Worm (Caenorhabditis elegans) whole organism, L4 larva: ENCODE measurements around the gene T05A7.1.
A peak's percentile ranks its signal among the peaks of the same experiment; 100 is the strongest.
"Not testable (repeated sequence)": the region's sequence is repeated elsewhere in the genome, so short reads cannot be mapped to it uniquely, and the experiment has no call there.

Experiments used
- D1046.2 ChIP-seq: fragments of 200-800 bp; sonication (Bioruptor generic); IDR thresholded peaks from 2 replicates; pipeline ENCODE4 v1.3.6; 2022; ENCODE audit warnings: missing genetic modification characterization, missing compliant biosample characterization
- F26F4.8 ChIP-seq: fragments of 200-800 bp; sonication (Bioruptor generic); conservative IDR thresholded peaks from 2 replicates; pipeline ENCODE4 v1.3.6; 2022; ENCODE audit warnings: missing genetic modification characterization, missing compliant biosample characterization
- F37D6.2 ChIP-seq: sonication (generic microtip); optimal IDR thresholded peaks from 2 replicates; lab custom pipeline; 2016; ENCODE audit warnings: mild to moderate bottlenecking, missing genetic modification characterization, missing compliant biosample characterization
- F49E8.2 ChIP-seq: sonication (generic microtip); optimal IDR thresholded peaks from 2 replicates; lab custom pipeline; 2016; ENCODE audit warnings: missing compliant biosample characterization, mild to moderate bottlenecking, missing genetic modification characterization, borderline replicate concordance
- T26A8.4 ChIP-seq: fragments of 200-800 bp; sonication (Bioruptor generic); IDR thresholded peaks from 2 replicates; pipeline ENCODE4 v1.3.6; 2022; ENCODE audit warnings: missing genetic modification characterization, missing compliant biosample characterization
- Y48G9A.11 ChIP-seq: fragments of 200-800 bp; sonication (Bioruptor generic); IDR thresholded peaks from 2 replicates; pipeline ENCODE4 v1.3.6; 2022; ENCODE audit warnings: missing genetic modification reagents, missing genetic modification characterization, missing compliant biosample characterization
- Y75B8A.6 ChIP-seq: fragments of 200-800 bp; sonication (Bioruptor generic); IDR thresholded peaks from 2 replicates; pipeline ENCODE4 v1.3.6; 2022; ENCODE audit warnings: missing genetic modification reagents, missing genetic modification characterization, missing compliant biosample characterization
- ZK337.2 ChIP-seq: fragments of 200-800 bp; sonication (Bioruptor generic); IDR thresholded peaks from 2 replicates; pipeline ENCODE4 v1.3.6; 2022; ENCODE audit warnings: missing genetic modification reagents, missing genetic modification characterization, missing compliant biosample characterization
- arid-1 ChIP-seq: fragments of 200-800 bp; sonication (Bioruptor generic); conservative IDR thresholded peaks from 2 replicates; pipeline ENCODE4 v1.3.6; 2022; ENCODE audit warnings: missing genetic modification reagents, missing genetic modification characterization, missing compliant biosample characterization
- ceh-28 ChIP-seq: fragments of 150-350 bp; optimal IDR thresholded peaks from 2 replicates; lab custom pipeline; 2014; ENCODE audit warnings: missing biosample characterization, missing genetic modification reagents, missing genetic modification characterization
- ceh-32 ChIP-seq: sonication (generic microtip); optimal IDR thresholded peaks from 2 replicates; lab custom pipeline; 2016; ENCODE audit warnings: mild to moderate bottlenecking, missing genetic modification characterization, missing compliant biosample characterization; ENCODE audit not compliant: poor library complexity
- ceh-44 ChIP-seq: fragments of 200-800 bp; sonication (Bioruptor generic); IDR thresholded peaks from 2 replicates; pipeline ENCODE4 v1.3.6; 2022; ENCODE audit warnings: missing genetic modification reagents, missing genetic modification characterization, missing compliant biosample characterization
- cey-2 ChIP-seq: sonication (generic microtip); optimal IDR thresholded peaks from 3 replicates; lab custom pipeline; 2017; ENCODE audit warnings: missing genetic modification characterization, mild to moderate bottlenecking, missing compliant biosample characterization, antibody characterized with exemption, borderline replicate concordance; ENCODE audit not compliant: insufficient read depth
- ctbp-1 ChIP-seq: fragments of 200-800 bp; sonication (Bioruptor generic); IDR thresholded peaks from 2 replicates; pipeline ENCODE4 v1.3.6; 2022; ENCODE audit warnings: missing genetic modification reagents, missing genetic modification characterization, missing compliant biosample characterization
- dmd-6 ChIP-seq: fragments of 200-800 bp; sonication (Bioruptor generic); IDR thresholded peaks from 2 replicates; pipeline ENCODE4 v1.3.6; 2022; ENCODE audit warnings: missing genetic modification reagents, missing genetic modification characterization, missing compliant biosample characterization
- dmd-8 ChIP-seq: fragments of 200-800 bp; sonication (Bioruptor generic); IDR thresholded peaks from 2 replicates; pipeline ENCODE4 v1.3.6; 2022; ENCODE audit warnings: missing genetic modification characterization, missing compliant biosample characterization
- dmd-9 ChIP-seq: fragments of 200-800 bp; sonication (Bioruptor generic); IDR thresholded peaks from 2 replicates; pipeline ENCODE4 v1.3.6; 2022; ENCODE audit warnings: missing genetic modification reagents, missing genetic modification characterization, missing compliant biosample characterization
- dpl-1 ChIP-seq: fragments of 150-350 bp; optimal IDR thresholded peaks from 2 replicates; lab custom pipeline; 2014; ENCODE audit warnings: missing biosample characterization, missing genetic modification reagents, missing genetic modification characterization
- egl-27 ChIP-seq: sonication (generic microtip); optimal IDR thresholded peaks from 3 replicates; lab custom pipeline; 2017; ENCODE audit warnings: missing biosample characterization, missing genetic modification reagents, missing genetic modification characterization
- egl-43 ChIP-seq: fragments of 200-800 bp; sonication (Bioruptor generic); IDR thresholded peaks from 2 replicates; pipeline ENCODE4 v1.3.6; 2022; ENCODE audit warnings: missing genetic modification reagents, missing genetic modification characterization, missing compliant biosample characterization
- fkh-10 ChIP-seq: fragments of 150-350 bp; optimal IDR thresholded peaks from 2 replicates; lab custom pipeline; 2014; ENCODE audit warnings: missing biosample characterization, missing genetic modification reagents, missing genetic modification characterization
- hif-1 ChIP-seq, 2 experiments: sonication (generic microtip); optimal IDR thresholded peaks; 2 replicates each; lab custom pipeline; 2016 to 2017; ENCODE audit warnings: missing compliant biosample characterization in 2 of 2, missing genetic modification characterization in 2 of 2, missing genetic modification reagents in 2 of 2, missing genotype in 2 of 2, mild to moderate bottlenecking in 1 of 2
- hlh-30 ChIP-seq: sonication (generic microtip); optimal IDR thresholded peaks from 2 replicates; lab custom pipeline; 2017; ENCODE audit warnings: antibody characterized with exemption, mild to moderate bottlenecking, missing genetic modification characterization, missing compliant biosample characterization; ENCODE audit not compliant: insufficient read depth
- hmg-1.1 ChIP-seq: fragments of 200-800 bp; sonication (Bioruptor generic); IDR thresholded peaks from 2 replicates; pipeline ENCODE4 v1.3.6; 2022; ENCODE audit warnings: missing genetic modification reagents, missing genetic modification characterization, missing compliant biosample characterization
- lin-1 ChIP-seq: fragments of 200-800 bp; sonication (Bioruptor generic); IDR thresholded peaks from 2 replicates; pipeline ENCODE4 v1.3.6; 2022; ENCODE audit warnings: missing genetic modification reagents, missing genetic modification characterization, missing compliant biosample characterization
- lin-13 ChIP-seq: fragments of 150-350 bp; optimal IDR thresholded peaks from 2 replicates; lab custom pipeline; 2014; ENCODE audit warnings: missing biosample characterization, missing genetic modification reagents, missing genetic modification characterization
- lin-15B ChIP-seq: fragments of 150-350 bp; sonication (generic microtip); optimal IDR thresholded peaks from 3 replicates; lab custom pipeline; 2014; ENCODE audit warnings: missing biosample characterization, missing genetic modification characterization
- lin-29 ChIP-seq: fragments of 200-800 bp; sonication (Bioruptor generic); IDR thresholded peaks from 2 replicates; pipeline ENCODE4 v1.3.6; 2022; ENCODE audit warnings: missing genetic modification reagents, missing genetic modification characterization, missing compliant biosample characterization
- lin-38 ChIP-seq: fragments of 200-800 bp; sonication (Bioruptor generic); IDR thresholded peaks from 2 replicates; pipeline ENCODE4 v1.3.6; 2022; ENCODE audit warnings: missing genetic modification reagents, missing genetic modification characterization, missing compliant biosample characterization
- mdl-1 ChIP-seq, 2 experiments: fragments of 150-350 bp in 1 of 2; sonication (generic microtip) in 1 of 2; optimal IDR thresholded peaks; 2 replicates each; lab custom pipeline; 2014 to 2017; ENCODE audit warnings: missing biosample characterization in 2 of 2, missing genetic modification characterization in 2 of 2
- nhr-102 ChIP-seq: sonication (generic microtip); optimal IDR thresholded peaks from 2 replicates; lab custom pipeline; 2016; ENCODE audit warnings: mild to moderate bottlenecking, missing genetic modification characterization, moderate library complexity, missing compliant biosample characterization
- nhr-11 ChIP-seq: fragments of 150-350 bp; optimal IDR thresholded peaks from 2 replicates; lab custom pipeline; 2014; ENCODE audit warnings: missing biosample characterization, missing genetic modification characterization
- nhr-28 ChIP-seq: fragments of 150-350 bp; optimal IDR thresholded peaks from 2 replicates; lab custom pipeline; 2014; ENCODE audit warnings: missing biosample characterization, missing genetic modification characterization
- nhr-48 ChIP-seq: sonication (generic microtip); optimal IDR thresholded peaks from 2 replicates; lab custom pipeline; 2016; ENCODE audit warnings: mild to moderate bottlenecking, missing genetic modification characterization, missing compliant biosample characterization
- nhr-6 ChIP-seq: fragments of 150-350 bp; optimal IDR thresholded peaks from 2 replicates; lab custom pipeline; 2014; ENCODE audit warnings: missing biosample characterization, missing genetic modification characterization
- nhr-76 ChIP-seq: fragments of 150-350 bp; optimal IDR thresholded peaks from 2 replicates; lab custom pipeline; 2014; ENCODE audit warnings: missing biosample characterization, missing genetic modification characterization
- nhr-77 ChIP-seq: fragments of 150-350 bp; optimal IDR thresholded peaks from 2 replicates; lab custom pipeline; 2014; ENCODE audit warnings: missing biosample characterization, missing genetic modification characterization
- pha-4 ChIP-seq, 2 experiments: fragments of 150-350 bp in 1 of 2; fragments of 200-800 bp in 1 of 2; sonication (Bioruptor generic) in 1 of 2; IDR thresholded peaks in 1 of 2; optimal IDR thresholded peaks in 1 of 2; 2 replicates each; pipeline versions ENCODE4 v1.3.6 to Lab custom; 2014 to 2022; ENCODE audit warnings: missing genetic modification characterization in 2 of 2, missing genetic modification reagents in 2 of 2, missing biosample characterization in 1 of 2, missing compliant biosample characterization in 1 of 2
- php-3 ChIP-seq: fragments of 200-800 bp; sonication (Bioruptor generic); IDR thresholded peaks from 2 replicates; pipeline ENCODE4 v1.3.6; 2022; ENCODE audit warnings: missing genetic modification reagents, missing genetic modification characterization, missing compliant biosample characterization
- rbr-2 ChIP-seq: sonication (generic microtip); optimal IDR thresholded peaks from 2 replicates; lab custom pipeline; 2016; ENCODE audit warnings: missing genotype, missing genetic modification characterization, missing compliant biosample characterization
- set-16 ChIP-seq: fragments of 200-800 bp; sonication (Bioruptor generic); IDR thresholded peaks from 2 replicates; pipeline ENCODE4 v1.3.6; 2022; ENCODE audit warnings: missing genetic modification reagents, missing genetic modification characterization, missing compliant biosample characterization
- snpc-1.2 ChIP-seq: fragments of 200-800 bp; sonication (Bioruptor generic); IDR thresholded peaks from 2 replicates; pipeline ENCODE4 v1.3.6; 2022; ENCODE audit warnings: missing genetic modification reagents, missing genetic modification characterization, missing compliant biosample characterization
- tag-97 ChIP-seq: fragments of 200-800 bp; sonication (Bioruptor generic); IDR thresholded peaks from 2 replicates; pipeline ENCODE4 v1.3.6; 2022; ENCODE audit warnings: missing genetic modification characterization, missing compliant biosample characterization
- unc-130 ChIP-seq: sonication (generic microtip); optimal IDR thresholded peaks from 2 replicates; lab custom pipeline; 2016; ENCODE audit warnings: missing genetic modification reagents, missing genetic modification characterization, missing compliant biosample characterization
- vab-7 ChIP-seq: fragments of 200-800 bp; sonication (Bioruptor generic); IDR thresholded peaks from 2 replicates; pipeline ENCODE4 v1.3.6; 2022; ENCODE audit warnings: missing genetic modification reagents, missing genetic modification characterization, missing compliant biosample characterization
- zfp-3 ChIP-seq: fragments of 200-800 bp; sonication (Bioruptor generic); conservative IDR thresholded peaks from 2 replicates; pipeline ENCODE4 v1.3.6; 2022; ENCODE audit warnings: missing genetic modification reagents, missing genetic modification characterization, missing compliant biosample characterization
- zip-2 ChIP-seq: fragments of 150-350 bp; optimal IDR thresholded peaks from 2 replicates; lab custom pipeline; 2014; ENCODE audit warnings: missing biosample characterization, missing genetic modification characterization
- ztf-7 ChIP-seq: fragments of 150-350 bp; optimal IDR thresholded peaks from 2 replicates; lab custom pipeline; 2014; ENCODE audit warnings: missing biosample characterization, missing genetic modification characterization

T05A7.1 gene

ce11 chrII:4698266-4698771, 20.3 kb downstream of the T05A7.1 start, which contains the start of the genes rpn-5 and scc-1 (continued):
- TF ChIP-seq ceh-32 (no peak), fkh-10 (no peak), zip-2 (no peak), unc-130 (no peak), cey-2 (no peak), F26F4.8 (GFP tag; lab: Robert Waterston, UW) (no peak), T26A8.4 (GFP tag; lab: Robert Waterston, UW) (no peak), hif-1 (tag; optimal IDR thresholded peaks at IDR 0.05; lab: Kevin White, UChicago) (peak in 1 of 2 experiments; percentile 22), nhr-76 (tag; lab: Kevin White, UChicago) (no peak), egl-27 (tag; lab: Kevin White, UChicago) (no peak), rbr-2 (tag; lab: Kevin White, UChicago) (peak; percentile 33), ztf-7 (tag; lab: Kevin White, UChicago) (no peak), snpc-1.2 (GFP tag; lab: Robert Waterston, UW) (no peak), tag-97 (GFP tag; lab: Robert Waterston, UW) (no peak), lin-13 (GFP tag; lab: Kevin White, UChicago) (peak; percentile 46), php-3 (no peak)

ce11 chrII:4701482-4702119, 23.6 kb downstream of the T05A7.1 start, which contains the start of gene unc-85:
Gene unc-85, plus strand, starts transcription at chrII:4702069.
- TF ChIP-seq dmd-6 (GFP tag; lab: Robert Waterston, UW) = peak; percentile 83
- TF ChIP-seq nhr-6 = peak; percentile 33
- peak; percentile 59 for TF ChIP-seq dpl-1 (GFP tag; lab: Kevin White, UChicago)
- peak; percentile 78 for TF ChIP-seq dmd-9
- peak in 1 of 2 experiments; percentile 16 for TF ChIP-seq mdl-1 (tag; optimal IDR thresholded peaks at IDR 0.05; lab: Kevin White, UChicago)
- TF ChIP-seq lin-1 (GFP tag; lab: Robert Waterston, UW) = peak; percentile 88
- TF ChIP-seq pha-4 (GFP tag; IDR thresholded peaks at IDR 0.05; lab: Robert Waterston, UW) = peak; percentile 90
- not testable (repeated sequence) for TF ChIP-seq pha-4 (tag; optimal IDR thresholded peaks at IDR 0.05; lab: Kevin White, UChicago)
- peak; percentile 89 for TF ChIP-seq Y75B8A.6 (GFP tag; lab: Robert Waterston, UW)
- peak; percentile 23 for TF ChIP-seq nhr-77 (tag; lab: Kevin White, UChicago)
- TF ChIP-seq ZK337.2 (GFP tag; lab: Robert Waterston, UW) = peak; percentile 55; the same call in 1 of the 2 replicates
- peak; percentile 2 for TF ChIP-seq ceh-28 (tag; lab: Kevin White, UChicago)
- TF ChIP-seq nhr-28 = peak; percentile 15
- TF ChIP-seq Y48G9A.11 = peak; percentile 92
- TF ChIP-seq vab-7 = peak; percentile 94
- TF ChIP-seq zfp-3 = peak; percentile 85
- peak; percentile 67 for TF ChIP-seq lin-15B
- peak; percentile 81 for TF ChIP-seq nhr-102 (tag; lab: Kevin White, UChicago)
- TF ChIP-seq lin-29 (GFP tag; lab: Robert Waterston, UW) = peak; percentile 65; the same call in 1 of the 2 replicates
- TF ChIP-seq set-16 (GFP tag; lab: Robert Waterston, UW) = peak; percentile 79
- TF ChIP-seq hmg-1.1 = peak; percentile 93
- peak; percentile 43 for TF ChIP-seq nhr-11 (tag; lab: Kevin White, UChicago)
- TF ChIP-seq egl-43 (GFP tag; lab: Robert Waterston, UW) = peak; percentile 82
- TF ChIP-seq ctbp-1 = peak; percentile 87
- peak; percentile 80 for TF ChIP-seq unc-130
- peak; percentile 49 for TF ChIP-seq F37D6.2 (tag; lab: Kevin White, UChicago)
- TF ChIP-seq lin-38 = peak; percentile 99
- peak; percentile 87 for TF ChIP-seq arid-1 (GFP tag; lab: Robert Waterston, UW)
- TF ChIP-seq ceh-44 (GFP tag; lab: Robert Waterston, UW) = peak; percentile 90
- TF ChIP-seq D1046.2 = peak; percentile 96
- peak; percentile 60 for TF ChIP-seq F49E8.2 (tag; lab: Kevin White, UChicago)
- peak; percentile 44 for TF ChIP-seq hlh-30 (tag; lab: Kevin White, UChicago)
- peak; percentile 22 for TF ChIP-seq nhr-48 (tag; lab: Kevin White, UChicago)
- 0 out of 2 replicates have a peak, but pooled peaks have one; percentile 44 for TF ChIP-seq dmd-8 (GFP tag; lab: Robert Waterston, UW)
